Fruit fly (Drosophila melanogaster) whole organism, embryonic: ENCODE measurements around the gene Nasp.

ENCODE experiments used
- Asciz ChIP-seq: fragments of 200-800 bp; sonication (Bioruptor generic); optimal IDR thresholded peaks from 2 replicates; lab custom pipeline; 2017; ENCODE audit warnings: missing biosample characterization, mild to moderate bottlenecking, missing genetic modification characterization, missing genetic modification reagents
- CG10979 ChIP-seq: fragments of 200-800 bp; sonication (Bioruptor generic); optimal IDR thresholded peaks from 2 replicates; lab custom pipeline; 2018; ENCODE audit warnings: missing biosample characterization, mild to moderate bottlenecking, missing genetic modification characterization, moderate library complexity
- CG11085 ChIP-seq: fragments of 200-800 bp; sonication (Bioruptor generic); IDR thresholded peaks from 2 replicates; pipeline ENCODE4 v1.3.6; 2022; ENCODE audit warnings: missing biosample characterization, missing genetic modification characterization
- CG17328 ChIP-seq: fragments of 200-800 bp; sonication (Bioruptor generic); IDR thresholded peaks from 2 replicates; pipeline ENCODE4 v1.3.6; 2022; ENCODE audit warnings: missing biosample characterization, missing genetic modification characterization
- CG17359 ChIP-seq: fragments of 200-800 bp; sonication (Bioruptor generic); optimal IDR thresholded peaks from 3 replicates; lab custom pipeline; 2018; ENCODE audit warnings: missing biosample characterization, mild to moderate bottlenecking, missing genetic modification characterization, moderate library complexity
- CG17385 ChIP-seq: fragments of 200-800 bp; sonication (Bioruptor generic); optimal IDR thresholded peaks from 3 replicates; lab custom pipeline; 2018; ENCODE audit warnings: missing biosample characterization, mild to moderate bottlenecking, missing genetic modification characterization
- CG18476 ChIP-seq: fragments of 200-800 bp; sonication (Bioruptor generic); optimal IDR thresholded peaks from 2 replicates; lab custom pipeline; 2016; ENCODE audit warnings: missing biosample characterization, mild to moderate bottlenecking, missing genetic modification characterization
- CG18619 ChIP-seq: fragments of 200-800 bp; sonication (Bioruptor generic); optimal IDR thresholded peaks from 3 replicates; lab custom pipeline; 2017; ENCODE audit warnings: missing biosample characterization, mild to moderate bottlenecking, missing genetic modification characterization
- CG2120 ChIP-seq: fragments of 200-800 bp; sonication (Bioruptor generic); optimal IDR thresholded peaks from 3 replicates; lab custom pipeline; 2016; ENCODE audit warnings: missing biosample characterization, missing genetic modification characterization
- CG4328 ChIP-seq: fragments of 200-800 bp; sonication (Bioruptor generic); optimal IDR thresholded peaks from 3 replicates; lab custom pipeline; 2017; ENCODE audit warnings: missing biosample characterization, missing genetic modification reagents, missing genetic modification characterization
- CG4404 ChIP-seq: fragments of 200-800 bp; sonication (Bioruptor generic); IDR thresholded peaks from 2 replicates; pipeline ENCODE4 v1.3.6; 2022; ENCODE audit warnings: missing biosample characterization, missing genetic modification characterization
- CG5180 ChIP-seq: fragments of 200-800 bp; sonication (Bioruptor generic); optimal IDR thresholded peaks from 3 replicates; lab custom pipeline; 2017; ENCODE audit warnings: missing biosample characterization, missing genetic modification characterization, mild to moderate bottlenecking, moderate library complexity, missing genetic modification reagents
- CG6272 ChIP-seq: fragments of 200-800 bp; sonication (Bioruptor generic); IDR thresholded peaks from 2 replicates; pipeline ENCODE4 v1.3.6; 2022; ENCODE audit warnings: missing biosample characterization, missing genetic modification characterization
- CG7839 ChIP-seq: fragments of 200-800 bp; sonication (Bioruptor generic); optimal IDR thresholded peaks from 3 replicates; lab custom pipeline; 2018; ENCODE audit warnings: missing biosample characterization, mild to moderate bottlenecking, missing genetic modification characterization, moderate library complexity
- CG8924 ChIP-seq: fragments of 200-800 bp; optimal IDR thresholded peaks from 3 replicates; lab custom pipeline; 2019; ENCODE audit warnings: missing biosample characterization, mild to moderate bottlenecking, missing genetic modification characterization, moderate library complexity
- CG9727 ChIP-seq: fragments of 200-800 bp; sonication (Bioruptor generic); optimal IDR thresholded peaks from 3 replicates; lab custom pipeline; 2017; ENCODE audit warnings: missing biosample characterization, mild to moderate bottlenecking, missing genetic modification characterization
- H15 ChIP-seq: fragments of 200-800 bp; sonication (Bioruptor generic); IDR thresholded peaks from 3 replicates; pipeline ENCODE4 v1.3.6; 2022; ENCODE audit warnings: missing biosample characterization, missing genetic modification characterization
- HLHmδ ChIP-seq: fragments of 200-800 bp; sonication (Bioruptor generic); optimal IDR thresholded peaks from 2 replicates; lab custom pipeline; 2018; ENCODE audit warnings: missing biosample characterization, mild to moderate bottlenecking, missing genetic modification characterization, moderate library complexity
- Mrtf ChIP-seq: fragments of 200-800 bp; sonication (Bioruptor generic); IDR thresholded peaks from 3 replicates; pipeline ENCODE4 v1.3.6; 2022; ENCODE audit warnings: missing biosample characterization, missing genetic modification characterization
- Nf-YA ChIP-seq: fragments of 200-800 bp; sonication (Bioruptor generic); IDR thresholded peaks from 2 replicates; pipeline ENCODE4 v1.3.6; 2022; ENCODE audit warnings: missing biosample characterization, missing genetic modification characterization
- Nf-YB ChIP-seq: fragments of 200-800 bp; sonication (Bioruptor generic); optimal IDR thresholded peaks from 3 replicates; lab custom pipeline; 2019; ENCODE audit warnings: missing biosample characterization, mild to moderate bottlenecking, missing genetic modification characterization, moderate library complexity
- Ptx1 ChIP-seq: fragments of 200-800 bp; sonication (Bioruptor generic); IDR thresholded peaks from 2 replicates; pipeline ENCODE4 v1.3.6; 2022; ENCODE audit warnings: missing biosample characterization, missing genetic modification characterization
- Rx ChIP-seq: fragments of 200-800 bp; sonication (Bioruptor generic); IDR thresholded peaks from 2 replicates; pipeline ENCODE4 v1.3.6; 2022; ENCODE audit warnings: missing biosample characterization, missing genetic modification characterization
- Six4 ChIP-seq: fragments of 200-800 bp; sonication (Bioruptor generic); optimal IDR thresholded peaks from 2 replicates; lab custom pipeline; 2016; ENCODE audit warnings: missing biosample characterization, missing genetic modification characterization
- Sox100B ChIP-seq: fragments of 200-800 bp; sonication (Bioruptor generic); optimal IDR thresholded peaks from 3 replicates; lab custom pipeline; 2018; ENCODE audit warnings: missing biosample characterization, mild to moderate bottlenecking, missing genetic modification characterization
- Vsx1 ChIP-seq: fragments of 200-800 bp; sonication (Bioruptor generic); optimal IDR thresholded peaks from 2 replicates; lab custom pipeline; 2017; ENCODE audit warnings: missing biosample characterization, mild to moderate bottlenecking, missing genetic modification characterization, missing genetic modification reagents
- Xbp1 ChIP-seq: fragments of 200-800 bp; sonication (Bioruptor generic); optimal IDR thresholded peaks from 3 replicates; lab custom pipeline; 2016; ENCODE audit warnings: missing biosample characterization, mild to moderate bottlenecking, missing genetic modification characterization
- bcd ChIP-seq: fragments of 200-800 bp; sonication (Bioruptor generic); optimal IDR thresholded peaks from 2 replicates; lab custom pipeline; 2017; ENCODE audit warnings: missing biosample characterization, mild to moderate bottlenecking, missing genetic modification characterization
- br ChIP-seq: fragments of >200 bp; optimal IDR thresholded peaks from 2 replicates; lab custom pipeline; 2017
- bsh ChIP-seq, 2 experiments: fragments of 200-800 bp; sonication (Bioruptor generic); optimal IDR thresholded peaks; 2 replicates each; lab custom pipeline; 2017 to 2018; ENCODE audit warnings: mild to moderate bottlenecking in 2 of 2, missing biosample characterization in 2 of 2, missing genetic modification characterization in 2 of 2, moderate library complexity in 1 of 2
- dimm ChIP-seq: fragments of 200-800 bp; sonication (Bioruptor generic); IDR thresholded peaks from 2 replicates; pipeline ENCODE4 v1.3.6; 2022; ENCODE audit warnings: missing biosample characterization, missing genetic modification characterization
- esg ChIP-seq: fragments of 200-800 bp; sonication (Bioruptor generic); conservative IDR thresholded peaks from 2 replicates; pipeline ENCODE4 v1.3.6; 2022; ENCODE audit warnings: missing biosample characterization, missing genetic modification characterization
- gcm ChIP-seq: fragments of 200-800 bp; sonication (Bioruptor generic); optimal IDR thresholded peaks from 2 replicates; lab custom pipeline; 2019; ENCODE audit warnings: missing biosample characterization, mild to moderate bottlenecking, missing genetic modification characterization, moderate library complexity
- gcm2 ChIP-seq: fragments of 200-800 bp; sonication (Bioruptor generic); optimal IDR thresholded peaks from 2 replicates; lab custom pipeline; 2016; ENCODE audit warnings: missing biosample characterization, missing genetic modification characterization
- gfzf ChIP-seq: fragments of 200-800 bp; sonication (Bioruptor generic); optimal IDR thresholded peaks from 2 replicates; lab custom pipeline; 2016; ENCODE audit warnings: missing biosample characterization, mild to moderate bottlenecking, missing genetic modification characterization, moderate library complexity
- hkb ChIP-seq, 2 experiments: fragments of 200-800 bp in 1 of 2; fragments of >200 bp in 1 of 2; sonication (Bioruptor generic) in 1 of 2; IDR thresholded peaks in 1 of 2; optimal IDR thresholded peaks in 1 of 2; 2 replicates each; pipeline versions ENCODE4 v1.3.6 to Lab custom; 2017 to 2022; ENCODE audit warnings: missing biosample characterization in 1 of 2, missing genetic modification characterization in 1 of 2
- ind ChIP-seq: fragments of 200-800 bp; sonication (Bioruptor generic); optimal IDR thresholded peaks from 3 replicates; lab custom pipeline; 2016; ENCODE audit warnings: missing biosample characterization, missing genetic modification characterization
- insv ChIP-seq, 2 experiments: fragments of 200-800 bp; sonication (Bioruptor generic); optimal IDR thresholded peaks; 3 replicates each; lab custom pipeline; 2016 to 2018; ENCODE audit warnings: missing biosample characterization in 2 of 2, missing genetic modification characterization in 2 of 2
- ken ChIP-seq: fragments of 200-800 bp; sonication (Bioruptor generic); IDR thresholded peaks from 3 replicates; pipeline ENCODE4 v1.3.6; 2022; ENCODE audit warnings: missing biosample characterization, missing genetic modification characterization
- klu ChIP-seq: fragments of 200-800 bp; sonication (Bioruptor generic); IDR thresholded peaks from 2 replicates; pipeline ENCODE4 v1.3.6; 2022; ENCODE audit warnings: missing biosample characterization, missing genetic modification characterization
- lab ChIP-seq: fragments of 200-800 bp; sonication (Bioruptor generic); optimal IDR thresholded peaks from 3 replicates; lab custom pipeline; 2017; ENCODE audit warnings: missing biosample characterization, missing genetic modification characterization, mild to moderate bottlenecking, moderate library complexity, missing genetic modification reagents
- nmo ChIP-seq: fragments of 200-800 bp; sonication (Bioruptor generic); optimal IDR thresholded peaks from 2 replicates; lab custom pipeline; 2018; ENCODE audit warnings: missing biosample characterization, mild to moderate bottlenecking, missing genetic modification characterization, moderate library complexity
- oc ChIP-seq: fragments of 200-800 bp; sonication (Bioruptor generic); optimal IDR thresholded peaks from 2 replicates; lab custom pipeline; 2018; ENCODE audit warnings: missing biosample characterization, mild to moderate bottlenecking, missing genetic modification characterization, moderate library complexity
- ssp ChIP-seq: fragments of 200-800 bp; sonication (Bioruptor generic); IDR thresholded peaks from 2 replicates; pipeline ENCODE4 v1.3.6; 2022; ENCODE audit warnings: missing biosample characterization, missing genetic modification characterization
- stc ChIP-seq: fragments of 200-800 bp; sonication (Bioruptor generic); IDR thresholded peaks from 2 replicates; pipeline ENCODE4 v1.3.6; 2022; ENCODE audit warnings: missing biosample characterization, missing genetic modification characterization
- tgo ChIP-seq: fragments of 200-800 bp; sonication (Bioruptor generic); IDR thresholded peaks from 3 replicates; pipeline ENCODE4 v1.3.6; 2022; ENCODE audit warnings: missing biosample characterization, missing genetic modification characterization
- ttk ChIP-seq: fragments of 200-800 bp; sonication (Bioruptor generic); IDR thresholded peaks from 2 replicates; pipeline ENCODE4 v2.1.2; 2022; ENCODE audit warnings: missing biosample characterization, missing genetic modification characterization
- tx ChIP-seq: fragments of 200-800 bp; sonication (Bioruptor generic); optimal IDR thresholded peaks from 2 replicates; lab custom pipeline; 2016; ENCODE audit warnings: missing biosample characterization, missing genetic modification characterization

Gene Nasp

dm6 chr3R:8788722-8789400 lies 41.3 kb downstream of the Nasp start (continued):
- TF ChIP-seq CG4328 (GFP tag; lab: Kevin White, UChicago) (no peak), CG11085 (GFP tag; lab: Robert Waterston, UW) (no peak), br (lab: Kevin White, UChicago) (no peak), H15 (GFP tag; lab: Robert Waterston, UW) (peak; percentile 59; the same call in 1 of the 3 replicates), Nf-YA (peak; percentile 55; the same call in 1 of the 2 replicates), ttk (peak; percentile 36; the same call in 1 of the 2 replicates), Xbp1 (peak; percentile 61), CG10979 (tag; lab: Kevin White, UChicago) (peak; percentile 53), Six4 (GFP tag; lab: Kevin White, UChicago) (peak; percentile 31), bsh (GFP tag; optimal IDR thresholded peaks at IDR 0.05; lab: Kevin White, UChicago) (peak; percentile 54 to 68), gcm (GFP tag; lab: Kevin White, UChicago) (peak; percentile 8), Mrtf (GFP tag; lab: Robert Waterston, UW) (peak; percentile 62; the same call in 1 of the 3 replicates), CG17385 (GFP tag; lab: Kevin White, UChicago) (peak; percentile 41), CG18476 (GFP tag; lab: Kevin White, UChicago) (no peak), Nf-YB (GFP tag; lab: Kevin White, UChicago) (peak; percentile 12), dimm (GFP tag; lab: Robert Waterston, UW) (peak; percentile 71), gcm2 (GFP tag; lab: Kevin White, UChicago) (peak; percentile 25), Asciz (peak; percentile 40), ken (peak; percentile 54; the same call in 2 of the 3 replicates), ind (GFP tag; lab: Kevin White, UChicago) (peak; percentile 34), tx (GFP tag; lab: Kevin White, UChicago) (no peak), CG8924 (peak; percentile 53), CG4404 (GFP tag; lab: Robert Waterston, UW) (0 out of 2 replicates have a peak, but pooled peaks have one; percentile 10), hkb (optimal IDR thresholded peaks at IDR 0.05; lab: Kevin White, UChicago) (no peak), hkb (GFP tag; IDR thresholded peaks at IDR 0.05; lab: Robert Waterston, UW) (peak; percentile 79), Rx (GFP tag; lab: Robert Waterston, UW) (peak; percentile 77), Ptx1 (GFP tag; lab: Robert Waterston, UW) (peak; percentile 85), CG7839 (tag; lab: Kevin White, UChicago) (peak; percentile 63), oc (tag; lab: Kevin White, UChicago) (no peak), klu (GFP tag; lab: Robert Waterston, UW) (no peak), ssp (GFP tag; lab: Robert Waterston, UW) (peak; percentile 54; the same call in 1 of the 2 replicates), tgo (GFP tag; lab: Robert Waterston, UW) (peak; percentile 71; the same call in 2 of the 3 replicates), bcd (peak; percentile 34), insv (GFP tag; optimal IDR thresholded peaks at IDR 0.05; lab: Kevin White, UChicago) (no peak), esg (GFP tag; lab: Robert Waterston, UW) (peak; percentile 49), CG18619 (GFP tag; lab: Kevin White, UChicago) (no peak), CG9727 (GFP tag; lab: Kevin White, UChicago) (peak; percentile 39), CG6272 (GFP tag; lab: Robert Waterston, UW) (peak; percentile 31; the same call in 1 of the 2 replicates), CG17328 (GFP tag; lab: Robert Waterston, UW) (peak; percentile 67), gfzf (GFP tag; lab: Kevin White, UChicago) (no peak), lab (peak; percentile 40), stc (GFP tag; lab: Robert Waterston, UW) (peak; percentile 82), nmo (GFP tag; lab: Kevin White, UChicago) (peak; percentile 61), CG17359 (tag; lab: Kevin White, UChicago) (peak; percentile 70), CG2120 (no peak), HLHmδ (GFP tag; lab: Kevin White, UChicago) (no peak), Vsx1 (GFP tag; lab: Kevin White, UChicago) (peak; percentile 17), CG5180 (GFP tag; lab: Kevin White, UChicago) (peak; percentile 30), Sox100B (peak; percentile 54)
